Fruit fly (Drosophila melanogaster) whole organism, pupa: ENCODE results near the gene Pif1A.

Experiments
- CG10348 ChIP-seq: fragments of 200-800 bp; sonication (Bioruptor generic); IDR thresholded peaks from 2 replicates; pipeline ENCODE4 v1.3.6; 2022; ENCODE audit warnings: missing biosample characterization, missing genetic modification characterization
- CG12605 ChIP-seq: fragments of 200-800 bp; sonication (Bioruptor generic); IDR thresholded peaks from 2 replicates; pipeline ENCODE4 v1.3.6; 2022; ENCODE audit warnings: missing biosample characterization, missing genetic modification characterization
- CG13204 ChIP-seq: fragments of 200-800 bp; sonication (Bioruptor generic); optimal IDR thresholded peaks from 2 replicates; lab custom pipeline; 2018; ENCODE audit warnings: missing biosample characterization, mild to moderate bottlenecking, missing genetic modification characterization, moderate library complexity
- CG14655 ChIP-seq: fragments of 200-800 bp; sonication (Bioruptor generic); optimal IDR thresholded peaks from 3 replicates; lab custom pipeline; 2017; ENCODE audit warnings: mild to moderate bottlenecking, missing biosample characterization, missing genetic modification reagents, missing genetic modification characterization
- CG15710 ChIP-seq: fragments of 200-800 bp; sonication (Bioruptor generic); optimal IDR thresholded peaks from 2 replicates; lab custom pipeline; 2018; ENCODE audit warnings: missing biosample characterization, mild to moderate bottlenecking, missing genetic modification characterization, moderate library complexity
- CG17806 ChIP-seq: fragments of 200-800 bp; sonication (Bioruptor generic); optimal IDR thresholded peaks from 2 replicates; lab custom pipeline; 2018; ENCODE audit warnings: missing biosample characterization, mild to moderate bottlenecking, missing genetic modification characterization, moderate library complexity
- CG32121 ChIP-seq: fragments of 200-800 bp; sonication (Bioruptor generic); IDR thresholded peaks from 2 replicates; pipeline ENCODE4 v1.3.6; 2022; ENCODE audit warnings: missing biosample characterization, missing genetic modification characterization
- CG34367 ChIP-seq: fragments of 200-800 bp; sonication (Bioruptor generic); optimal IDR thresholded peaks from 2 replicates; lab custom pipeline; 2018; ENCODE audit warnings: missing biosample characterization, mild to moderate bottlenecking, missing genetic modification characterization
- CG4496 ChIP-seq: fragments of 200-800 bp; sonication (Bioruptor generic); IDR thresholded peaks from 3 replicates; pipeline ENCODE4 v1.3.6; 2022; ENCODE audit warnings: missing biosample characterization, missing genetic modification characterization
- CG8159 ChIP-seq: fragments of 200-800 bp; sonication (Bioruptor generic); optimal IDR thresholded peaks from 3 replicates; lab custom pipeline; 2018; ENCODE audit warnings: missing biosample characterization, mild to moderate bottlenecking, missing genetic modification characterization, moderate library complexity
- CG8301 ChIP-seq: fragments of 200-800 bp; sonication (Bioruptor generic); optimal IDR thresholded peaks from 2 replicates; lab custom pipeline; 2018; ENCODE audit warnings: missing biosample characterization, mild to moderate bottlenecking, missing genetic modification characterization
- CG9948 ChIP-seq: fragments of 200-800 bp; sonication (Bioruptor generic); optimal IDR thresholded peaks from 2 replicates; lab custom pipeline; 2018; ENCODE audit warnings: missing biosample characterization, mild to moderate bottlenecking, missing genetic modification characterization, moderate library complexity
- D1 ChIP-seq: fragments of 200-800 bp; sonication (Bioruptor generic); optimal IDR thresholded peaks from 2 replicates; lab custom pipeline; 2018; ENCODE audit warnings: missing biosample characterization, mild to moderate bottlenecking, missing genetic modification characterization, moderate library complexity
- EcR ChIP-seq: fragments of 200-800 bp; sonication (Bioruptor generic); optimal IDR thresholded peaks from 3 replicates; lab custom pipeline; 2019; ENCODE audit warnings: missing biosample characterization, missing genetic modification characterization, mild to moderate bottlenecking, moderate library complexity, missing genetic modification reagents
- Ets98B ChIP-seq: fragments of 200-800 bp; sonication (Bioruptor generic); IDR thresholded peaks from 2 replicates; pipeline ENCODE4 v1.3.6; 2022; ENCODE audit warnings: missing biosample characterization, missing genetic modification characterization
- Pif1A ChIP-seq: fragments of 200-800 bp; sonication (Bioruptor generic); optimal IDR thresholded peaks from 3 replicates; lab custom pipeline; 2016; ENCODE audit warnings: missing biosample characterization, missing genetic modification characterization
- Pif1B ChIP-seq: fragments of 200-800 bp; sonication (Bioruptor generic); optimal IDR thresholded peaks from 3 replicates; lab custom pipeline; 2016; ENCODE audit warnings: missing biosample characterization, missing genetic modification characterization
- Snoo ChIP-seq: fragments of 200-800 bp; sonication (Bioruptor generic); optimal IDR thresholded peaks from 3 replicates; lab custom pipeline; 2017; ENCODE audit warnings: missing biosample characterization, mild to moderate bottlenecking, missing genetic modification characterization, inconsistent platforms
- fd96Ca ChIP-seq: fragments of 200-800 bp; sonication (Bioruptor generic); IDR thresholded peaks from 3 replicates; pipeline ENCODE4 v1.3.6; 2022; ENCODE audit warnings: missing biosample characterization, missing genetic modification characterization
- gl ChIP-seq: fragments of 200-800 bp; sonication (Bioruptor generic); optimal IDR thresholded peaks from 2 replicates; lab custom pipeline; 2018; ENCODE audit warnings: missing biosample characterization, mild to moderate bottlenecking, missing genetic modification characterization
- rn ChIP-seq: fragments of 200-800 bp; sonication (Bioruptor generic); IDR thresholded peaks from 2 replicates; pipeline ENCODE4 v1.3.6; 2022; ENCODE audit warnings: missing biosample characterization, missing genetic modification characterization

Gene Pif1A

dm6 chr3R:8746354-8746753 lies 54.6 kb downstream of the Pif1A start:
- peak; percentile 68 for TF ChIP-seq CG34367
- TF ChIP-seq CG8159: peak; percentile 86
- TF ChIP-seq CG17806 (tag; lab: Kevin White, UChicago): peak; percentile 79
- TF ChIP-seq EcR: no peak
- peak; percentile 73 for TF ChIP-seq Ets98B
- peak; percentile 72 for TF ChIP-seq CG14655 (GFP tag; lab: Kevin White, UChicago)
- TF ChIP-seq CG9948 (tag; lab: Kevin White, UChicago): peak; percentile 78
- TF ChIP-seq Pif1A (GFP tag; lab: Kevin White, UChicago): peak; percentile 95
- TF ChIP-seq rn (GFP tag; lab: Robert Waterston, UW): 0 out of 2 replicates have a peak, but pooled peaks have one; percentile 28
- peak; percentile 77 for TF ChIP-seq CG15710
- peak; percentile 56 for TF ChIP-seq D1 (tag; lab: Kevin White, UChicago)
- TF ChIP-seq CG4496: peak; percentile 87
- TF ChIP-seq CG12605 (GFP tag; lab: Robert Waterston, UW): peak; percentile 84
- peak; percentile 52 for TF ChIP-seq fd96Ca (GFP tag; lab: Robert Waterston, UW)
- TF ChIP-seq CG13204 (GFP tag; lab: Kevin White, UChicago): peak; percentile 6
- peak; percentile 76 for TF ChIP-seq CG8301 (tag; lab: Kevin White, UChicago)
- TF ChIP-seq CG10348: no peak
- TF ChIP-seq gl: peak; percentile 42
- peak; percentile 92 for TF ChIP-seq Pif1B (GFP tag; lab: Kevin White, UChicago)
- TF ChIP-seq CG32121 (GFP tag; lab: Robert Waterston, UW): peak; percentile 84
- TF ChIP-seq Snoo (tag; lab: Kevin White, UChicago): peak; percentile 80

dm6 chr3R:8744198-8744597 lies 56.8 kb downstream of the Pif1A start:
- TF ChIP-seq CG13204 (GFP tag; lab: Kevin White, UChicago): no peak
- 0 out of 2 replicates have a peak, but pooled peaks have one; percentile 19 for TF ChIP-seq CG12605 (GFP tag; lab: Robert Waterston, UW)
- peak; percentile 21 for TF ChIP-seq CG15710
- TF ChIP-seq Snoo (tag; lab: Kevin White, UChicago): peak; percentile 46
- no peak for TF ChIP-seq EcR
- no peak for TF ChIP-seq CG34367
- TF ChIP-seq rn (GFP tag; lab: Robert Waterston, UW): no peak
- peak; percentile 75 for TF ChIP-seq Pif1A (GFP tag; lab: Kevin White, UChicago)
- no peak for TF ChIP-seq CG10348
- peak; percentile 74 for TF ChIP-seq fd96Ca (GFP tag; lab: Robert Waterston, UW)
- peak; percentile 24; the same call in 1 of the 3 replicates for TF ChIP-seq CG4496
- TF ChIP-seq CG8301 (tag; lab: Kevin White, UChicago): peak; percentile 30
- no peak; the same call in 1 of the 2 replicates for TF ChIP-seq CG32121 (GFP tag; lab: Robert Waterston, UW)
- peak; percentile 61 for TF ChIP-seq Pif1B (GFP tag; lab: Kevin White, UChicago)
- peak; percentile 35; the same call in 1 of the 2 replicates for TF ChIP-seq Ets98B
- peak; percentile 44 for TF ChIP-seq CG14655 (GFP tag; lab: Kevin White, UChicago)
- TF ChIP-seq CG9948 (tag; lab: Kevin White, UChicago): peak; percentile 34
- no peak for TF ChIP-seq D1 (tag; lab: Kevin White, UChicago)
- peak; percentile 10 for TF ChIP-seq CG8159
- TF ChIP-seq gl: no peak
- peak; percentile 48 for TF ChIP-seq CG17806 (tag; lab: Kevin White, UChicago)
- TF ChIP-seq, all 21 proteins: peak for 13

- no peak for TF ChIP-seq Pif1B (GFP tag; lab: Kevin White, UChicago)
- peak; percentile 65 for TF ChIP-seq EcR
- no peak for TF ChIP-seq gl
- TF ChIP-seq CG14655 (GFP tag; lab: Kevin White, UChicago): no peak
- TF ChIP-seq CG17806 (tag; lab: Kevin White, UChicago): no peak
- no peak for TF ChIP-seq CG4496
Measured at dm6 chr3R:8742661-8743060, 58.3 kb downstream of the Pif1A start.

dm6 chr3R:8741941-8742340 lies 59.0 kb downstream of the Pif1A start:
- TF ChIP-seq EcR (no peak), Pif1B (GFP tag; lab: Kevin White, UChicago) (no peak), CG12605 (GFP tag; lab: Robert Waterston, UW) (no peak), CG32121 (GFP tag; lab: Robert Waterston, UW) (no peak), CG34367 (no peak), Pif1A (GFP tag; lab: Kevin White, UChicago) (no peak), gl (no peak), CG10348 (no peak), Ets98B (no peak), fd96Ca (GFP tag; lab: Robert Waterston, UW) (no peak), CG8159 (no peak), CG17806 (tag; lab: Kevin White, UChicago) (no peak), CG15710 (no peak), CG14655 (GFP tag; lab: Kevin White, UChicago) (no peak), CG13204 (GFP tag; lab: Kevin White, UChicago) (no peak), D1 (tag; lab: Kevin White, UChicago) (no peak), Snoo (tag; lab: Kevin White, UChicago) (no peak), CG9948 (tag; lab: Kevin White, UChicago) (no peak)

dm6 chr3R:8741248-8741647 lies 59.7 kb downstream of the Pif1A start:
- TF ChIP-seq CG8301 (tag; lab: Kevin White, UChicago) (no peak), CG8159 (no peak), CG13204 (GFP tag; lab: Kevin White, UChicago) (no peak), CG9948 (tag; lab: Kevin White, UChicago) (no peak), Snoo (tag; lab: Kevin White, UChicago) (no peak), fd96Ca (GFP tag; lab: Robert Waterston, UW) (no peak), EcR (no peak), Pif1B (GFP tag; lab: Kevin White, UChicago) (no peak), CG12605 (GFP tag; lab: Robert Waterston, UW) (no peak), Pif1A (GFP tag; lab: Kevin White, UChicago) (no peak), CG17806 (tag; lab: Kevin White, UChicago) (no peak), CG10348 (no peak), CG32121 (GFP tag; lab: Robert Waterston, UW) (no peak), CG15710 (no peak), rn (GFP tag; lab: Robert Waterston, UW) (no peak), Ets98B (no peak), CG14655 (GFP tag; lab: Kevin White, UChicago) (no peak), D1 (tag; lab: Kevin White, UChicago) (no peak), CG4496 (no peak)
